Worm (Caenorhabditis elegans): Measurements from ENCODE around the gene ipla-3.

ipla-3 gene

ce11 chrV:20693968-20694367 lies 35.1 kb downstream of the ipla-3 start:
- no peak for TF ChIP-seq nhr-237 (tag; optimal IDR thresholded peaks at IDR 0.05)
- TF ChIP-seq unc-86 (tag; optimal IDR thresholded peaks at IDR 0.05), result no peak
- no peak for TF ChIP-seq unc-62 (GFP tag; optimal IDR thresholded peaks at IDR 0.05)
- no peak for TF ChIP-seq pax-3 (tag; optimal IDR thresholded peaks at IDR 0.05)
- no peak for TF ChIP-seq hlh-17 (GFP tag; optimal IDR thresholded peaks at IDR 0.05; ENCODE audit: borderline replicate concordance)
- TF ChIP-seq mab-9 (GFP tag; IDR thresholded peaks at IDR 0.05), result no peak
- no peak for TF ChIP-seq ceh-63 (GFP tag; optimal IDR thresholded peaks at IDR 0.05)
- TF ChIP-seq sox-4 (tag; optimal IDR thresholded peaks at IDR 0.05), result no peak
- TF ChIP-seq zag-1 (tag; optimal IDR thresholded peaks at IDR 0.05), result no peak
- TF ChIP-seq snpc-4 (tag; optimal IDR thresholded peaks at IDR 0.05), result peak; percentile 15
- no peak for TF ChIP-seq ceh-8 (GFP tag; optimal IDR thresholded peaks at IDR 0.05)
- no peak for TF ChIP-seq F16B12.6 (tag; optimal IDR thresholded peaks at IDR 0.05)
- TF ChIP-seq nhr-77 (tag; optimal IDR thresholded peaks at IDR 0.05), result no peak
- no peak for TF ChIP-seq lin-13 (GFP tag; optimal IDR thresholded peaks at IDR 0.05)
- peak; percentile 40 for TF ChIP-seq swsn-7 (tag; optimal IDR thresholded peaks at IDR 0.05)
- no peak for TF ChIP-seq ama-1 (optimal IDR thresholded peaks at IDR 0.05)
- TF ChIP-seq zip-4 (GFP tag; optimal IDR thresholded peaks at IDR 0.05), result no peak
- no peak for TF ChIP-seq egl-13 (tag; optimal IDR thresholded peaks at IDR 0.05)
- TF ChIP-seq Y116A8C.19 (tag; optimal IDR thresholded peaks at IDR 0.05; ENCODE audit: borderline replicate concordance), result no peak
- TF ChIP-seq aly-2 (tag; optimal IDR thresholded peaks at IDR 0.05), result no peak
- no peak for TF ChIP-seq ces-1 (GFP tag; optimal IDR thresholded peaks at IDR 0.05)
- peak; percentile 6 for TF ChIP-seq hpl-2 (GFP tag; optimal IDR thresholded peaks at IDR 0.05)
- TF ChIP-seq vab-15 (tag; optimal IDR thresholded peaks at IDR 0.05), result no peak
- peak in 1 of 3 experiments; percentile 4 for TF ChIP-seq ceh-82 (tag; optimal IDR thresholded peaks at IDR 0.05)
- no peak for TF ChIP-seq lir-3 (tag; optimal IDR thresholded peaks at IDR 0.05; ENCODE audit: poor library complexity)
- TF ChIP-seq skn-1 (tag; optimal IDR thresholded peaks at IDR 0.05), result no peak
- no peak for TF ChIP-seq jun-1 (tag; optimal IDR thresholded peaks at IDR 0.05)
- peak; percentile 58 for TF ChIP-seq nhr-71 (tag; optimal IDR thresholded peaks at IDR 0.05)
- no peak for TF ChIP-seq hlh-4 (tag; optimal IDR thresholded peaks at IDR 0.05)
- TF ChIP-seq blmp-1 (tag; optimal IDR thresholded peaks at IDR 0.05), result no peak
- no peak for TF ChIP-seq unc-98 (GFP tag; IDR thresholded peaks at IDR 0.05)
- TF ChIP-seq elt-3 (tag; optimal IDR thresholded peaks at IDR 0.05), result peak in 2 of 6 experiments; percentile 6 to 21
- no peak for TF ChIP-seq efl-3 (GFP tag; optimal IDR thresholded peaks at IDR 0.05)
- TF ChIP-seq fos-1 (tag; optimal IDR thresholded peaks at IDR 0.05), result no peak
- no peak for TF ChIP-seq C34B4.2 (tag; optimal IDR thresholded peaks at IDR 0.05)
- TF ChIP-seq pqm-1 (tag; optimal IDR thresholded peaks at IDR 0.05), result no peak
- TF ChIP-seq fkh-8 (tag; optimal IDR thresholded peaks at IDR 0.05), result peak; percentile 9
- no peak for TF ChIP-seq alr-1 (tag; optimal IDR thresholded peaks at IDR 0.05; ENCODE audit: borderline replicate concordance)
- no peak for TF ChIP-seq isw-1 (GFP tag; IDR thresholded peaks at IDR 0.05)
- no peak for TF ChIP-seq nhr-28 (tag; optimal IDR thresholded peaks at IDR 0.05)
- peak; percentile 2 to 18 for TF ChIP-seq efl-1 (optimal IDR thresholded peaks at IDR 0.05)
- TF ChIP-seq efl-1 (GFP tag; optimal IDR thresholded peaks at IDR 0.05 in 1 of 2), result peak in 1 of 2 experiments; percentile 91
- TF ChIP-seq ztf-4 (tag; optimal IDR thresholded peaks at IDR 0.05), result no peak
- TF ChIP-seq unc-130 (tag; optimal IDR thresholded peaks at IDR 0.05), result no peak
- TF ChIP-seq unc-30 (tag; optimal IDR thresholded peaks at IDR 0.05), result no peak
- TF ChIP-seq egl-27 (tag; optimal IDR thresholded peaks at IDR 0.05), result no peak
- no peak for TF ChIP-seq lin-15B (tag; optimal IDR thresholded peaks at IDR 0.05)
- no peak for TF ChIP-seq sup-37 (GFP tag; optimal IDR thresholded peaks at IDR 0.05)
- TF ChIP-seq nhr-90 (tag; optimal IDR thresholded peaks at IDR 0.05; ENCODE audit: poor library complexity), result peak; percentile 64
- no peak for TF ChIP-seq fkh-4 (tag; optimal IDR thresholded peaks at IDR 0.05; ENCODE audit: borderline replicate concordance)
- TF ChIP-seq dpl-1 (GFP tag; optimal IDR thresholded peaks at IDR 0.05), result peak in 1 of 3 experiments; percentile 17
- no peak for TF ChIP-seq ets-5 (GFP tag; IDR thresholded peaks at IDR 0.05)
- TF ChIP-seq ztf-11 (tag; optimal IDR thresholded peaks at IDR 0.05), result no peak
- TF ChIP-seq tbx-2 (tag; optimal IDR thresholded peaks at IDR 0.05), result peak; percentile 10
